Fruit fly (Drosophila melanogaster) whole organism, embryonic: Measurements from ENCODE around the gene COX5B.

Experiments used
- Bteb2 ChIP-seq: fragments of 200-800 bp; sonication (Bioruptor generic); optimal IDR thresholded peaks from 2 replicates; lab custom pipeline; 2016; ENCODE audit warnings: missing biosample characterization, missing genetic modification characterization
- CG11093 ChIP-seq: fragments of 200-800 bp; sonication (Bioruptor generic); IDR thresholded peaks from 3 replicates; pipeline ENCODE4 v1.3.6; 2022; ENCODE audit warnings: missing biosample characterization, missing genetic modification characterization
- CG11398 ChIP-seq: fragments of 200-800 bp; sonication (Bioruptor generic); optimal IDR thresholded peaks from 2 replicates; lab custom pipeline; 2016; ENCODE audit warnings: missing biosample characterization, missing genetic modification characterization
- CG12391 ChIP-seq: fragments of 200-800 bp; sonication (Bioruptor generic); optimal IDR thresholded peaks from 3 replicates; lab custom pipeline; 2018; ENCODE audit warnings: missing biosample characterization, mild to moderate bottlenecking, missing genetic modification characterization, moderate library complexity
- CG15073 ChIP-seq: fragments of 200-800 bp; sonication (Bioruptor generic); optimal IDR thresholded peaks from 2 replicates; lab custom pipeline; 2016; ENCODE audit warnings: missing biosample characterization, missing genetic modification characterization
- CG15269 ChIP-seq: fragments of 200-800 bp; sonication (Bioruptor generic); optimal IDR thresholded peaks from 2 replicates; lab custom pipeline; 2018; ENCODE audit warnings: missing biosample characterization, mild to moderate bottlenecking, missing genetic modification characterization, moderate library complexity
- CG15696 ChIP-seq: fragments of 200-800 bp; sonication (Bioruptor generic); optimal IDR thresholded peaks from 2 replicates; lab custom pipeline; 2019; ENCODE audit warnings: missing biosample characterization, mild to moderate bottlenecking, missing genetic modification characterization, moderate library complexity
- CG17186 ChIP-seq: fragments of 200-800 bp; sonication (Bioruptor generic); optimal IDR thresholded peaks from 3 replicates; lab custom pipeline; 2017; ENCODE audit warnings: missing biosample characterization, missing genetic modification reagents, missing genetic modification characterization
- CG2889 ChIP-seq: fragments of 200-800 bp; sonication (Bioruptor generic); IDR thresholded peaks from 3 replicates; pipeline ENCODE4 v1.3.6; 2022; ENCODE audit warnings: missing biosample characterization, missing genetic modification characterization
- CG32532 ChIP-seq: fragments of 200-800 bp; sonication (Bioruptor generic); IDR thresholded peaks from 2 replicates; pipeline ENCODE4 v1.3.6; 2022; ENCODE audit warnings: missing biosample characterization, missing genetic modification characterization
- CG3995 ChIP-seq: fragments of 200-800 bp; sonication (Bioruptor generic); optimal IDR thresholded peaks from 3 replicates; lab custom pipeline; 2016; ENCODE audit warnings: missing biosample characterization, missing genetic modification characterization
- CG4360 ChIP-seq: fragments of 200-800 bp; sonication (Bioruptor generic); IDR thresholded peaks from 2 replicates; pipeline ENCODE4 v1.3.6; 2022; ENCODE audit warnings: missing biosample characterization, missing genetic modification characterization
- CG5180 ChIP-seq: fragments of 200-800 bp; sonication (Bioruptor generic); optimal IDR thresholded peaks from 3 replicates; lab custom pipeline; 2017; ENCODE audit warnings: missing biosample characterization, missing genetic modification characterization, mild to moderate bottlenecking, moderate library complexity, missing genetic modification reagents
- CG7786 ChIP-seq: fragments of 200-800 bp; sonication (Bioruptor generic); optimal IDR thresholded peaks from 2 replicates; lab custom pipeline; 2016; ENCODE audit warnings: missing biosample characterization, missing genetic modification characterization
- CG7987 ChIP-seq: fragments of 200-800 bp; sonication (Bioruptor generic); optimal IDR thresholded peaks from 2 replicates; lab custom pipeline; 2018; ENCODE audit warnings: missing biosample characterization, mild to moderate bottlenecking, missing genetic modification characterization, moderate library complexity
- CG9797 ChIP-seq: fragments of 200-800 bp; sonication (Bioruptor generic); optimal IDR thresholded peaks from 3 replicates; lab custom pipeline; 2018; ENCODE audit warnings: missing biosample characterization, mild to moderate bottlenecking, missing genetic modification characterization
- CG9876 ChIP-seq: fragments of 200-800 bp; sonication (Bioruptor generic); optimal IDR thresholded peaks from 2 replicates; lab custom pipeline; 2016; ENCODE audit warnings: missing biosample characterization, missing genetic modification characterization
- CoRest ChIP-seq: fragments of 200-800 bp; sonication (Bioruptor generic); optimal IDR thresholded peaks from 3 replicates; lab custom pipeline; 2018; ENCODE audit warnings: missing biosample characterization, mild to moderate bottlenecking, missing genetic modification characterization, moderate library complexity
- Fer1 ChIP-seq: fragments of 200-800 bp; sonication (Bioruptor generic); optimal IDR thresholded peaks from 2 replicates; lab custom pipeline; 2017; ENCODE audit warnings: missing biosample characterization, mild to moderate bottlenecking, missing genetic modification characterization
- Hand ChIP-seq: fragments of 200-800 bp; sonication (Bioruptor generic); optimal IDR thresholded peaks from 2 replicates; lab custom pipeline; 2017; ENCODE audit warnings: mild to moderate bottlenecking, missing biosample characterization, missing genetic modification reagents, missing genetic modification characterization
- MESR4 ChIP-seq: fragments of 200-800 bp; sonication (Bioruptor generic); optimal IDR thresholded peaks from 2 replicates; lab custom pipeline; 2018; ENCODE audit warnings: missing biosample characterization, mild to moderate bottlenecking, missing genetic modification characterization, moderate library complexity
- Mrtf ChIP-seq: fragments of 200-800 bp; sonication (Bioruptor generic); IDR thresholded peaks from 3 replicates; pipeline ENCODE4 v1.3.6; 2022; ENCODE audit warnings: missing biosample characterization, missing genetic modification characterization
- NC2β ChIP-seq: fragments of 200-800 bp; sonication (Bioruptor generic); optimal IDR thresholded peaks from 2 replicates; lab custom pipeline; 2016; ENCODE audit warnings: missing biosample characterization, missing genetic modification characterization
- Nf-YA ChIP-seq: fragments of 200-800 bp; sonication (Bioruptor generic); IDR thresholded peaks from 2 replicates; pipeline ENCODE4 v1.3.6; 2022; ENCODE audit warnings: missing biosample characterization, missing genetic modification characterization
- NfI ChIP-seq: fragments of 200-800 bp; sonication (Bioruptor generic); optimal IDR thresholded peaks from 3 replicates; lab custom pipeline; 2018; ENCODE audit warnings: missing biosample characterization, mild to moderate bottlenecking, missing genetic modification characterization, moderate library complexity
- Oli ChIP-seq: fragments of 200-800 bp; sonication (Bioruptor generic); optimal IDR thresholded peaks from 2 replicates; lab custom pipeline; 2018; ENCODE audit warnings: missing biosample characterization, mild to moderate bottlenecking, missing genetic modification characterization, moderate library complexity
- Tbp ChIP-seq: fragments of >200 bp; optimal IDR thresholded peaks from 2 replicates; lab custom pipeline; 2018; ENCODE audit warnings: missing biosample characterization, missing genetic modification characterization
- ash1 ChIP-seq: fragments of 200-800 bp; sonication (Bioruptor generic); optimal IDR thresholded peaks from 2 replicates; lab custom pipeline; 2018; ENCODE audit warnings: missing biosample characterization, mild to moderate bottlenecking, missing genetic modification characterization
- bab2 ChIP-seq: fragments of 200-800 bp; sonication (Bioruptor generic); optimal IDR thresholded peaks from 2 replicates; lab custom pipeline; 2016; ENCODE audit warnings: missing biosample characterization, missing genetic modification characterization
- bsh ChIP-seq, 2 experiments: fragments of 200-800 bp; sonication (Bioruptor generic); optimal IDR thresholded peaks; 2 replicates each; lab custom pipeline; 2017 to 2018; ENCODE audit warnings: mild to moderate bottlenecking in 2 of 2, missing biosample characterization in 2 of 2, missing genetic modification characterization in 2 of 2, moderate library complexity in 1 of 2
- caup ChIP-seq: fragments of 200-800 bp; sonication (Bioruptor generic); optimal IDR thresholded peaks from 3 replicates; lab custom pipeline; 2017; ENCODE audit warnings: missing biosample characterization, mild to moderate bottlenecking, missing genetic modification characterization, moderate library complexity; ENCODE audit not compliant: severe bottlenecking
- da ChIP-seq: fragments of 200-800 bp; sonication (Bioruptor generic); optimal IDR thresholded peaks from 2 replicates; lab custom pipeline; 2016; ENCODE audit warnings: missing biosample characterization, missing genetic modification characterization
- dan ChIP-seq: fragments of 200-800 bp; sonication (Bioruptor generic); IDR thresholded peaks from 2 replicates; pipeline ENCODE4 v1.3.6; 2022; ENCODE audit warnings: missing biosample characterization, missing genetic modification characterization
- ems ChIP-seq: fragments of 200-800 bp; sonication (Bioruptor generic); optimal IDR thresholded peaks from 3 replicates; lab custom pipeline; 2016; ENCODE audit warnings: missing biosample characterization, missing genetic modification characterization
- gem ChIP-seq: fragments of 200-800 bp; sonication (Bioruptor generic); optimal IDR thresholded peaks from 2 replicates; lab custom pipeline; 2019; ENCODE audit warnings: missing biosample characterization, mild to moderate bottlenecking, missing genetic modification characterization, moderate library complexity
- grn ChIP-seq: fragments of 200-800 bp; sonication (Bioruptor generic); optimal IDR thresholded peaks from 3 replicates; lab custom pipeline; 2017; ENCODE audit warnings: missing biosample characterization, missing genetic modification characterization
- jing ChIP-seq: fragments of 200-800 bp; sonication (Bioruptor generic); optimal IDR thresholded peaks from 2 replicates; lab custom pipeline; 2018; ENCODE audit warnings: missing biosample characterization, mild to moderate bottlenecking, missing genetic modification characterization
- lov ChIP-seq, 2 experiments: fragments of 200-800 bp in 1 of 2; fragments of >200 bp in 1 of 2; sonication (Bioruptor generic) in 1 of 2; IDR thresholded peaks in 1 of 2; optimal IDR thresholded peaks in 1 of 2; 2 replicates in 1 of 2; 3 replicates in 1 of 2; pipeline versions ENCODE4 v1.3.6 to Lab custom; 2017 to 2022; ENCODE audit warnings: missing biosample characterization in 1 of 2, missing genetic modification characterization in 1 of 2
- oc ChIP-seq: fragments of 200-800 bp; sonication (Bioruptor generic); optimal IDR thresholded peaks from 2 replicates; lab custom pipeline; 2018; ENCODE audit warnings: missing biosample characterization, mild to moderate bottlenecking, missing genetic modification characterization, moderate library complexity
- odd ChIP-seq: fragments of 200-800 bp; sonication (Bioruptor generic); optimal IDR thresholded peaks from 2 replicates; lab custom pipeline; 2017; ENCODE audit warnings: missing biosample characterization, mild to moderate bottlenecking, missing genetic modification characterization
- pb ChIP-seq: fragments of 200-800 bp; sonication (Bioruptor generic); optimal IDR thresholded peaks from 3 replicates; lab custom pipeline; 2016; ENCODE audit warnings: missing biosample characterization, missing genetic modification characterization
- psq ChIP-seq: fragments of 200-800 bp; sonication (Bioruptor generic); optimal IDR thresholded peaks from 2 replicates; lab custom pipeline; 2017; ENCODE audit warnings: missing biosample characterization, missing genetic modification characterization
- ranshi ChIP-seq: fragments of 200-800 bp; sonication (Bioruptor generic); IDR thresholded peaks from 2 replicates; pipeline ENCODE4 v1.3.6; 2022; ENCODE audit warnings: missing biosample characterization, missing genetic modification characterization
- rib ChIP-seq: fragments of 200-800 bp; sonication (Bioruptor generic); IDR thresholded peaks from 2 replicates; pipeline ENCODE4 v1.3.6; 2022; ENCODE audit warnings: missing biosample characterization, missing genetic modification characterization
- slp2 ChIP-seq: fragments of 200-800 bp; sonication (Bioruptor generic); optimal IDR thresholded peaks from 2 replicates; lab custom pipeline; 2016; ENCODE audit warnings: missing biosample characterization, missing genetic modification characterization
- so ChIP-seq: fragments of 200-800 bp; sonication (Bioruptor generic); IDR thresholded peaks from 3 replicates; pipeline ENCODE4 v1.3.6; 2022; ENCODE audit warnings: missing biosample characterization, missing genetic modification characterization
- ssp ChIP-seq: fragments of 200-800 bp; sonication (Bioruptor generic); IDR thresholded peaks from 2 replicates; pipeline ENCODE4 v1.3.6; 2022; ENCODE audit warnings: missing biosample characterization, missing genetic modification characterization
- wdn ChIP-seq: fragments of 200-800 bp; sonication (Bioruptor generic); IDR thresholded peaks from 2 replicates; pipeline ENCODE4 v1.3.6; 2022; ENCODE audit warnings: missing biosample characterization, missing genetic modification characterization

COX5B gene

DNA sequence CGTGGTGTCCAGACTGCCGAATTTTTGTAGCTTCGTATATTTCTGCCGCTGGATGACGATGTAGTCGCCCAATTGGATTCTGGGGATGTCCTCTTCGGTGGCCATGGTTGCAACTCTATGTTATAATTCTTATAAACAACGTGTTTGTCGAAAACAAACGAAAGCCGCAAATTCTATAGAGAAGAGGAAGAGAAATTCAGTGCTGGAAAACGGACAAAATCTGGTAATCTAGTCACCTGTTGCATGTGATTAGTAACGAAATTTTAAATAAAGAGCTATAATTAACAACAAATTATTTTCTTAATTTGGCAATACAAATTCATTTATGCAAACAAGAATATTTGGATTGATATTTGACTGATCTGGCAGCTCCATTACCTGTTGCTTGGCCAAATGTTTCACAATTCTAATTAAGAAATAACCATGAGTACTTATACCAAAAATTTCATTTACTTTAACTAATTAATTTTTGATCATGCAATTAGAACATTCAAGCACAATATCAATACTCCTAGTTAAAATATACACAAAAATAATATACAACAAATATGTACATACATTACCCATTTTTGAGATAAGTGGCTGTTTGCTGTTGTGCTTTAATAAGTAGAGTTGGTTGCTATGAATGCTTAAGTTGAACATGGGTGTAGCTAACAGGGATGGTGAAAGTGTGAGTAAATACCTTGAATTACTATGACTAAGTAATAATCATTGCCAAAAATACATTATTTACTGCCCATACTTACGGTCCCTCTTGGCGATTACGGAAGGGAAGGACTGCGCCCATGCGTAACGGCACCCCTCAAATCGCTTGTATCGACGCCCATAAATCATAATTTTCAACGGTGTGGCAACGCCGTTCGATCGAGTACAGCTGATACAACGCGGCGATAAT is 4.1 kb downstream of the COX5B start, which contains the start of the genes Trmt6 and Ent2 (continued):
- TF ChIP-seq grn (GFP tag; lab: Kevin White, UChicago): peak; percentile 97
- peak; percentile 96 for TF ChIP-seq CoRest
- TF ChIP-seq ranshi (GFP tag; lab: Robert Waterston, UW): peak; percentile 98
- peak; percentile 93 for TF ChIP-seq jing
- TF ChIP-seq Tbp: no peak
- peak; percentile 91 for TF ChIP-seq CG17186 (GFP tag; lab: Kevin White, UChicago)
- peak; percentile 58 for TF ChIP-seq CG15073 (GFP tag; lab: Kevin White, UChicago)
- TF ChIP-seq CG7786 (GFP tag; lab: Kevin White, UChicago): peak; percentile 98
- TF ChIP-seq Oli (tag; lab: Kevin White, UChicago): peak; percentile 95
- peak; percentile 97 for TF ChIP-seq wdn (GFP tag; lab: Robert Waterston, UW)
- TF ChIP-seq CG9797 (GFP tag; lab: Kevin White, UChicago): peak; percentile 24
- peak; percentile 95 for TF ChIP-seq NfI (GFP tag; lab: Kevin White, UChicago)
- TF ChIP-seq CG15696 (tag; lab: Kevin White, UChicago): peak; percentile 83
- peak; percentile 47 for TF ChIP-seq MESR4 (GFP tag; lab: Kevin White, UChicago)
- peak; percentile 91 for TF ChIP-seq CG12391 (tag; lab: Kevin White, UChicago)
- TF ChIP-seq CG32532 (GFP tag; lab: Robert Waterston, UW): peak; percentile 98
- peak; percentile 95 for TF ChIP-seq rib (GFP tag; lab: Robert Waterston, UW)
- TF ChIP-seq CG11398 (GFP tag; lab: Kevin White, UChicago): peak; percentile 91
- peak; percentile 94 for TF ChIP-seq Nf-YA (GFP tag; lab: Robert Waterston, UW)
- peak; percentile 95 for TF ChIP-seq gem (tag; lab: Kevin White, UChicago)
- peak; percentile 97 for TF ChIP-seq bab2 (GFP tag; lab: Kevin White, UChicago)
- TF ChIP-seq caup (GFP tag; lab: Kevin White, UChicago): peak; percentile 94
- TF ChIP-seq CG9876 (GFP tag; lab: Kevin White, UChicago): peak; percentile 95
- peak; percentile 73 for TF ChIP-seq ash1
- TF ChIP-seq lov (optimal IDR thresholded peaks at IDR 0.05; lab: Kevin White, UChicago): no peak
- TF ChIP-seq lov (GFP tag; IDR thresholded peaks at IDR 0.05; lab: Robert Waterston, UW): peak; percentile 98
- peak; percentile 92 for TF ChIP-seq dan (GFP tag; lab: Robert Waterston, UW)
- TF ChIP-seq bsh (GFP tag; optimal IDR thresholded peaks at IDR 0.05; lab: Kevin White, UChicago): peak; percentile 79 to 96
- peak; percentile 95 for TF ChIP-seq CG15269
- peak; percentile 92 for TF ChIP-seq CG3995 (GFP tag; lab: Kevin White, UChicago)
- peak; percentile 96 for TF ChIP-seq ems (GFP tag; lab: Kevin White, UChicago)
- TF ChIP-seq CG4360 (GFP tag; lab: Robert Waterston, UW): peak; percentile 80
- peak; percentile 96 for TF ChIP-seq slp2
- peak; percentile 85 for TF ChIP-seq Hand
- peak; percentile 95 for TF ChIP-seq so (GFP tag; lab: Robert Waterston, UW)
- peak; percentile 98 for TF ChIP-seq Mrtf (GFP tag; lab: Robert Waterston, UW)
- peak; percentile 96 for TF ChIP-seq CG11093 (GFP tag; lab: Robert Waterston, UW)
- peak; percentile 88 for TF ChIP-seq Fer1 (GFP tag; lab: Kevin White, UChicago)
- peak; percentile 92 for TF ChIP-seq pb
- peak; percentile 91 for TF ChIP-seq ssp (GFP tag; lab: Robert Waterston, UW)
- TF ChIP-seq odd (GFP tag; lab: Kevin White, UChicago): peak; percentile 86
- peak; percentile 82 for TF ChIP-seq CG7987 (GFP tag; lab: Kevin White, UChicago)
- TF ChIP-seq CG5180: peak; percentile 78
- TF ChIP-seq psq: peak; percentile 83
- peak; percentile 88 for TF ChIP-seq oc (tag; lab: Kevin White, UChicago)
- TF ChIP-seq da: peak; percentile 92
- TF ChIP-seq CG2889: peak; percentile 96
- peak; percentile 85 for TF ChIP-seq Bteb2 (GFP tag; lab: Kevin White, UChicago)
- peak; percentile 93 for TF ChIP-seq NC2β (GFP tag; lab: Kevin White, UChicago)
